Fruit fly (Drosophila melanogaster): ENCODE results near the gene aust.

- TF ChIP-seq amos (GFP tag; IDR thresholded peaks at IDR 0.05; ENCODE audit: partially characterized antibody) (no peak), D (optimal IDR thresholded peaks at IDR 0.05) (no peak), D (GFP tag; optimal IDR thresholded peaks at IDR 0.05) (no peak), Nf-YB (GFP tag; optimal IDR thresholded peaks at IDR 0.05) (no peak)
Observed at dm6 chr2L:9234104-9234503, 16.7 kb downstream of the aust start.

Data from whole organism, embryonic.